Fruit fly (Drosophila melanogaster) whole organism, adult: ENCODE data around the gene CG17801.

ENCODE experiments used
- CG11617 ChIP-seq: fragments of 200-800 bp; sonication (Bioruptor generic); optimal IDR thresholded peaks from 2 replicates; lab custom pipeline; 2017; ENCODE audit warnings: mild to moderate bottlenecking, missing biosample characterization, missing genetic modification reagents, missing genetic modification characterization
- CG12768 ChIP-seq: fragments of 200-800 bp; sonication (Bioruptor generic); optimal IDR thresholded peaks from 2 replicates; lab custom pipeline; 2017; ENCODE audit warnings: missing biosample characterization, missing genetic modification characterization, mild to moderate bottlenecking, moderate library complexity, missing genetic modification reagents
- CG14711 ChIP-seq: fragments of 200-800 bp; sonication (Bioruptor generic); optimal IDR thresholded peaks from 2 replicates; lab custom pipeline; 2018; ENCODE audit warnings: missing biosample characterization, mild to moderate bottlenecking, missing genetic modification characterization, moderate library complexity
- CG1620 ChIP-seq: fragments of 200-800 bp; sonication (Bioruptor generic); optimal IDR thresholded peaks from 2 replicates; lab custom pipeline; 2016; ENCODE audit warnings: missing biosample characterization, missing genetic modification characterization
- CG33017 ChIP-seq: fragments of 200-800 bp; sonication (Bioruptor generic); optimal IDR thresholded peaks from 2 replicates; lab custom pipeline; 2018; ENCODE audit warnings: missing biosample characterization, mild to moderate bottlenecking, missing genetic modification characterization, moderate library complexity
- CG5204 ChIP-seq: fragments of 200-800 bp; sonication (Bioruptor generic); optimal IDR thresholded peaks from 2 replicates; lab custom pipeline; 2016; ENCODE audit warnings: missing biosample characterization, missing genetic modification characterization
- CG7045 ChIP-seq: fragments of 200-800 bp; sonication (Bioruptor generic); optimal IDR thresholded peaks from 2 replicates; lab custom pipeline; 2017; ENCODE audit warnings: missing biosample characterization, mild to moderate bottlenecking, missing genetic modification characterization
- CG7101 ChIP-seq: fragments of 200-800 bp; sonication (Bioruptor generic); optimal IDR thresholded peaks from 2 replicates; lab custom pipeline; 2018; ENCODE audit warnings: missing biosample characterization, mild to moderate bottlenecking, missing genetic modification characterization, moderate library complexity
- Clk ChIP-seq: fragments of 200-800 bp; sonication (Bioruptor generic); optimal IDR thresholded peaks from 2 replicates; lab custom pipeline; 2017; ENCODE audit warnings: missing biosample characterization, missing genetic modification characterization
- Crg-1 ChIP-seq: fragments of 200-800 bp; sonication (Bioruptor generic); optimal IDR thresholded peaks from 2 replicates; lab custom pipeline; 2016; ENCODE audit warnings: missing biosample characterization, missing genetic modification characterization
- Hr96 ChIP-seq: fragments of 200-800 bp; sonication (Bioruptor generic); optimal IDR thresholded peaks from 2 replicates; lab custom pipeline; 2016; ENCODE audit warnings: missing biosample characterization, missing genetic modification characterization
- Mnt ChIP-seq: fragments of 200-800 bp; sonication (Bioruptor generic); optimal IDR thresholded peaks from 2 replicates; lab custom pipeline; 2016; ENCODE audit warnings: missing biosample characterization, mild to moderate bottlenecking, missing genetic modification characterization
- bab1 ChIP-seq: fragments of 200-800 bp; sonication (Bioruptor generic); optimal IDR thresholded peaks from 3 replicates; lab custom pipeline; 2019; ENCODE audit warnings: missing biosample characterization, mild to moderate bottlenecking, missing genetic modification characterization, moderate library complexity
- cic ChIP-seq: fragments of 200-800 bp; sonication (Bioruptor generic); optimal IDR thresholded peaks from 2 replicates; lab custom pipeline; 2017; ENCODE audit warnings: missing biosample characterization, mild to moderate bottlenecking, missing genetic modification characterization, moderate library complexity
- cnc ChIP-seq, 2 experiments: fragments of >200 bp; optimal IDR thresholded peaks; 2 replicates each; lab custom pipeline; 2017
- kay ChIP-seq: fragments of 200-800 bp; sonication (Bioruptor generic); peaks from one replicate; lab custom pipeline; 2016; ENCODE audit warnings: missing biosample characterization, missing genetic modification characterization, borderline replicate concordance
- ovo ChIP-seq: fragments of 200-800 bp; sonication (Bioruptor generic); optimal IDR thresholded peaks from 2 replicates; lab custom pipeline; 2016; ENCODE audit warnings: missing biosample characterization, missing genetic modification characterization
- pad ChIP-seq: fragments of 200-800 bp; sonication (Bioruptor generic); optimal IDR thresholded peaks from 3 replicates; lab custom pipeline; 2017; ENCODE audit warnings: missing biosample characterization, missing genetic modification characterization, mild to moderate bottlenecking, moderate library complexity, missing genetic modification reagents
- tj ChIP-seq: fragments of 200-800 bp; sonication (Bioruptor generic); optimal IDR thresholded peaks from 3 replicates; lab custom pipeline; 2017; ENCODE audit warnings: missing biosample characterization, mild to moderate bottlenecking, missing genetic modification characterization, moderate library complexity
- toe ChIP-seq: fragments of 200-800 bp; sonication (Bioruptor generic); optimal IDR thresholded peaks from 2 replicates; lab custom pipeline; 2016; ENCODE audit warnings: missing biosample characterization, missing genetic modification characterization

CG17801 gene

dm6 chr3R:17807035-17807606 is at the start of gene CG17801:
TSS of gene CG17801 (minus strand) at chr3R:17807085.
- no peak for TF ChIP-seq CG7101
- TF ChIP-seq ovo, result peak; percentile 7
- no peak for TF ChIP-seq Crg-1
- TF ChIP-seq cnc (optimal IDR thresholded peaks at IDR 0.05; lab: Kevin White, UChicago), result no peak
- no peak for TF ChIP-seq CG5204 (GFP tag; lab: Kevin White, UChicago)
- TF ChIP-seq CG1620 (GFP tag; lab: Kevin White, UChicago), result no peak
- no peak for TF ChIP-seq CG33017
- TF ChIP-seq CG7045, result no peak
- TF ChIP-seq bab1, result peak; percentile 6
- peak; percentile 3 for TF ChIP-seq pad

dm6 chr3R:17849178-17849577 is 42.3 kb upstream of the CG17801 start:
- no peak for TF ChIP-seq cnc (optimal IDR thresholded peaks at IDR 0.05; lab: Kevin White, UChicago)

- TF ChIP-seq kay (no peak), pad (no peak), bab1 (no peak), Hr96 (no peak), CG33017 (no peak), CG7101 (no peak), cnc (optimal IDR thresholded peaks at IDR 0.05; lab: Kevin White, UChicago) (no peak), tj (GFP tag; lab: Kevin White, UChicago) (no peak), CG5204 (GFP tag; lab: Kevin White, UChicago) (no peak), Mnt (GFP tag; lab: Kevin White, UChicago) (no peak), CG7045 (no peak)
Observed at dm6 chr3R:17846966-17847365, 40.1 kb upstream of the CG17801 start.

dm6 chr3R:17830528-17830927 is 23.6 kb upstream of the CG17801 start:
- TF ChIP-seq CG11617, result no peak
- TF ChIP-seq ovo, result no peak
- no peak for TF ChIP-seq kay
- no peak for TF ChIP-seq Clk (GFP tag; lab: Kevin White, UChicago)

DNA sequence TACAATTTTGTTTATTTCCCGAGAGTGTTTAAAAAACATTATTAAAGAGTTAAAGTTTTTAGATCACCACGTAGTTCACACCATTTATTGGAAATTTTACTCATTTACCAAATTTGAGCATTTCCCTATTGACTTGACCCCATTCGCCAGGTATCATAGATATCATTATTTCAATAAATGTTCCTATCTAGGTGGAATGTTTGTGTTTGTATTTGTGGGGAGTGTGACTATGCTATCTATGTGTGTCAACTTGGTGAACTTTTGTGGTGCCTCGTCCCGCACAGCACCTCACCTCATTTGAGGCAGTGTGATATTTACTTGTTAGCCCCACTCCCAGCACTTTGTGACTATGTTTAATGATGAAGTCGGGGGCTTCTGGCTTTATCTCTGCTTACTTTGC is 21.8 kb upstream of the CG17801 start:
- no peak for TF ChIP-seq ovo
- TF ChIP-seq pad, result no peak
- no peak for TF ChIP-seq bab1
- TF ChIP-seq Clk (GFP tag; lab: Kevin White, UChicago), result no peak
- TF ChIP-seq Hr96, result no peak
- TF ChIP-seq CG5204 (GFP tag; lab: Kevin White, UChicago), result no peak
- no peak for TF ChIP-seq toe
- no peak for TF ChIP-seq Crg-1
- TF ChIP-seq cic (GFP tag; lab: Kevin White, UChicago), result no peak
- TF ChIP-seq CG12768 (GFP tag; lab: Kevin White, UChicago), result no peak
- TF ChIP-seq tj (GFP tag; lab: Kevin White, UChicago), result no peak
- TF ChIP-seq kay, result no peak
- no peak for TF ChIP-seq CG7045
- no peak for TF ChIP-seq CG14711 (tag; lab: Kevin White, UChicago)
- no peak for TF ChIP-seq CG11617
- TF ChIP-seq CG1620 (GFP tag; lab: Kevin White, UChicago), result no peak
- TF ChIP-seq Mnt (GFP tag; lab: Kevin White, UChicago), result no peak
- no peak for TF ChIP-seq cnc (optimal IDR thresholded peaks at IDR 0.05; lab: Kevin White, UChicago)

DNA sequence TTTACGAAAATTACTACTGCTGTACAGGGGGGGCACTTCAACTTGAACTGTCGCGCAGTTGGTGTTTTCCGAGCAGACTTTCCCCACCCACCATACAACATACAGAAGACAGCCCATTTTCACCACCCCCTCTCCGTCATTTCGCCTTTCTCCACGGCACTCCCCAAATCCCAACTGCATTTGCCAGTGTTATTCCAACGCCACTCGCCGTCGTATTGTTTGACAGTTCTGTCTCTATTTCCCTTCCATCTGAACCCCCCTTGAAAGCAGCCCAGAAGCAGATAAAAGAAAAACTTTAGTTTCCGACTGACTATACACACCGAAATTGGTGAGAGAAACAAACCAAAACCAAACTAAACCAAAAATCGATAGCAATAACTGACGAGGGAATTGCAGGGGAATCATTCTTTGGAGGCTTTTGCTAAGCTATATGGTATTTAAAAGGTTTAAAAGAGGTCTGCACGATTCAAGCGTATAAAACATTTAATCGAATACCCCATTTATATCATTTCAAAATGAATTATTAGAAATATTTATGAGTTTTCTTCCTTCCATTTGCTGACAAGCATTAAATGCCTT is 20.2 kb upstream of the CG17801 start:
- no peak for TF ChIP-seq ovo
- no peak for TF ChIP-seq pad
- no peak for TF ChIP-seq CG5204 (GFP tag; lab: Kevin White, UChicago)
- no peak for TF ChIP-seq CG12768 (GFP tag; lab: Kevin White, UChicago)
- no peak for TF ChIP-seq CG11617
- no peak for TF ChIP-seq Crg-1
- no peak for TF ChIP-seq cic (GFP tag; lab: Kevin White, UChicago)
- TF ChIP-seq CG1620 (GFP tag; lab: Kevin White, UChicago), result no peak
- no peak for TF ChIP-seq Clk (GFP tag; lab: Kevin White, UChicago)

DNA sequence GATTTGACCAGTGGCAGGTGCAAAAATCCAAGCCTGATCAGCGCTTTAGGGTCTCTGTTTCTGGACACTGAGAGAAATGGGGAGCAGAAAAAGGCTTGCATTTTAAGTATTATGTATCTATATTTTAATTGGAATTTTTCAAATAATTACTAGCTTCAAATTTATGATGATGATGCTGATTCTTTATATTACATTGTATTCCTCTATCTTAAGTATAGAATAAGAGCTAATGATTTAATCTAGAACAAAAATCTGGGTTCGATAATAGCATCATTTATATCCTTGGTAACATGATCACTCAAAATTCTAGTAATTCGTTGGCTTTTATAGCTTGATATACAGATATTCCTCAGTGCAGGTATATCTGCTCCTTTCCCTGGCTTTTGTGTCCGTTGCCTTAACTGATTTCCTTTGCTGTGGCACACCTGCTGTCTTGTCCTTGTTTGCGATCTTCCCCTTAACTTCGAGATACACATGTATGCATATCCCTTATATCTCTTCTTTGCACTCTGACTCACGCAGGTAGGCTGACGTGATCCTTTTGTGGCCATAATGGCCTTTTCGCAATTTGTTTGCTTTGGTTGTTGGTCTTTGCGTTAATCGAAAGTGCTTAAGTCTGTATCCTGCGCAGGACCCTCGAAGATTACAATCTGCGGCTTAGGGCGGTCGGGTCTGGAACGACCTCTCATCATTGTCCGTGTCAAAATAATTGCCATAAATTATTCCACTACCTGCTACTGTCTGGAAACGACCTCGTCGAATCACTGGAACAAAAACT is 19.1 kb upstream of the CG17801 start:
- no peak for TF ChIP-seq Clk (GFP tag; lab: Kevin White, UChicago)
- no peak for TF ChIP-seq Crg-1
- TF ChIP-seq kay, result no peak

dm6 chr3R:17821744-17822143 is 14.9 kb upstream of the CG17801 start:
- TF ChIP-seq CG12768 (GFP tag; lab: Kevin White, UChicago) (no peak), CG1620 (GFP tag; lab: Kevin White, UChicago) (no peak), kay (peak; percentile 60), CG14711 (tag; lab: Kevin White, UChicago) (no peak), Mnt (GFP tag; lab: Kevin White, UChicago) (no peak)
